Worm (Caenorhabditis elegans) whole organism, L3 larva: ENCODE measurements around the gene F55G1.7.

Experiments used
- ama-1 ChIP-seq: fragments of 150-350 bp; optimal IDR thresholded peaks from 2 replicates; lab custom pipeline; 2018
- ceh-82 ChIP-seq: fragments of 150-350 bp; optimal IDR thresholded peaks from 2 replicates; lab custom pipeline; 2014; ENCODE audit warnings: missing biosample characterization, missing genetic modification characterization
- egl-27 ChIP-seq: sonication (generic microtip); optimal IDR thresholded peaks from 4 replicates; lab custom pipeline; 2017; ENCODE audit warnings: missing biosample characterization, missing genetic modification reagents, missing genetic modification characterization
- elt-3 ChIP-seq, 3 experiments: fragments of 150-350 bp in 1 of 3; sonication (generic microtip) in 2 of 3; optimal IDR thresholded peaks; 2 replicates in 2 of 3; 4 replicates in 1 of 3; lab custom pipeline; 2014 to 2017; ENCODE audit warnings: missing biosample characterization in 3 of 3, missing genetic modification characterization in 3 of 3
- fos-1 ChIP-seq: fragments of 150-350 bp; optimal IDR thresholded peaks from 2 replicates; lab custom pipeline; 2014; ENCODE audit warnings: missing biosample characterization, missing genetic modification characterization
- lsy-12 ChIP-seq: sonication (generic microtip); optimal IDR thresholded peaks from 2 replicates; lab custom pipeline; 2016; ENCODE audit warnings: mild to moderate bottlenecking, missing genetic modification characterization, missing compliant biosample characterization
- nhr-11 ChIP-seq: fragments of 150-350 bp; optimal IDR thresholded peaks from 2 replicates; lab custom pipeline; 2014; ENCODE audit warnings: missing biosample characterization, missing genetic modification characterization
- nhr-12 ChIP-seq: fragments of 150-350 bp; optimal IDR thresholded peaks from 2 replicates; lab custom pipeline; 2014; ENCODE audit warnings: missing biosample characterization, missing genetic modification characterization
- nhr-28 ChIP-seq: fragments of 150-350 bp; optimal IDR thresholded peaks from 2 replicates; lab custom pipeline; 2014; ENCODE audit warnings: missing biosample characterization, missing genetic modification characterization
- nhr-43 ChIP-seq: sonication (generic microtip); optimal IDR thresholded peaks from 2 replicates; lab custom pipeline; 2016; ENCODE audit warnings: mild to moderate bottlenecking, missing genetic modification characterization, missing compliant biosample characterization; ENCODE audit not compliant: poor library complexity, severe bottlenecking
- tbx-2 ChIP-seq: sonication (generic microtip); optimal IDR thresholded peaks from 2 replicates; lab custom pipeline; 2016; ENCODE audit warnings: mild to moderate bottlenecking, missing genetic modification characterization, missing compliant biosample characterization
- unc-39 ChIP-seq: sonication (generic microtip); optimal IDR thresholded peaks from 4 replicates; lab custom pipeline; 2017; ENCODE audit warnings: missing biosample characterization, missing genetic modification characterization
- unc-62 ChIP-seq: fragments of 150-350 bp; sonication (generic microtip); optimal IDR thresholded peaks from 4 replicates; lab custom pipeline; 2014; ENCODE audit warnings: missing biosample characterization, missing genetic modification reagents, missing genetic modification characterization
- zag-1 ChIP-seq: fragments of 150-350 bp; optimal IDR thresholded peaks from 2 replicates; lab custom pipeline; 2014; ENCODE audit warnings: missing biosample characterization, missing genetic modification characterization

ce11 chrIV:7516167-7516566 is 46.5 kb upstream of the F55G1.7 start, which contains the start of the genes R05G6.9 and R05G6.3:
- TF ChIP-seq unc-62 (GFP tag; lab: Kevin White, UChicago) = no peak
- no peak for TF ChIP-seq ama-1 (lab: Kevin White, UChicago)
- TF ChIP-seq lsy-12 (tag; lab: Kevin White, UChicago) = no peak
- no peak for TF ChIP-seq ceh-82 (tag; lab: Kevin White, UChicago)
- TF ChIP-seq unc-39 = no peak
- no peak for TF ChIP-seq nhr-28 (tag; lab: Kevin White, UChicago)
- TF ChIP-seq nhr-12 (tag; lab: Kevin White, UChicago) = no peak
- TF ChIP-seq zag-1 (tag; lab: Kevin White, UChicago) = no peak
- no peak for TF ChIP-seq elt-3 (tag; optimal IDR thresholded peaks at IDR 0.05; lab: Kevin White, UChicago)
- TF ChIP-seq tbx-2 (tag; lab: Kevin White, UChicago) = no peak
- TF ChIP-seq fos-1 (tag; lab: Kevin White, UChicago) = no peak
- no peak for TF ChIP-seq egl-27 (tag; lab: Kevin White, UChicago)
- TF ChIP-seq nhr-11 = no peak
- TF ChIP-seq nhr-43 (tag; lab: Kevin White, UChicago) = no peak
